Fruit fly (Drosophila melanogaster): ENCODE measurements around the gene CG43221.

CG43221 gene

DNA sequence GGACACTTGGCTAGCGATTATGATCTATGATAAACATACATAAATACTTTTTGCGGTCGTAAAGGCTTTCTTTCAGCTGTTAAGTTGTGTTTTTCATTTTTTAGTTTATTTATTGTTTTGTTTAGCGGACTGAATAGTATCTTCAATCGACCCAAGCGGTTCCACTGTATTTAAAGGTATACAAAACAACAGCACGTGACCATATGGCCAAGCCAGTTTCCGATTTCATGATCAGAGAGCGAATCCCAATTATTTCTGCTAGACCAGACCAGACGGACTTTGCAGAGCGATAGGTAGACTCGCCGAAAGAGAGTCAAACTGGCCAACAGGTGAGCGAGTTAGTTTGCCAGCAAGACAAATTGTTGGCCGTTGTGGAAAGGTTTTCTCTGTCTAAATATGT is 14.0 kb upstream of the CG43221 start, which contains the start of gene Sgt:
TSS of gene Sgt (plus strand) at position 80 of the 400 bp plus-strand sequence.
- no peak for TF ChIP-seq CG17801 (GFP tag; optimal IDR thresholded peaks at IDR 0.05; ENCODE audit: partially characterized antibody)

DNA sequence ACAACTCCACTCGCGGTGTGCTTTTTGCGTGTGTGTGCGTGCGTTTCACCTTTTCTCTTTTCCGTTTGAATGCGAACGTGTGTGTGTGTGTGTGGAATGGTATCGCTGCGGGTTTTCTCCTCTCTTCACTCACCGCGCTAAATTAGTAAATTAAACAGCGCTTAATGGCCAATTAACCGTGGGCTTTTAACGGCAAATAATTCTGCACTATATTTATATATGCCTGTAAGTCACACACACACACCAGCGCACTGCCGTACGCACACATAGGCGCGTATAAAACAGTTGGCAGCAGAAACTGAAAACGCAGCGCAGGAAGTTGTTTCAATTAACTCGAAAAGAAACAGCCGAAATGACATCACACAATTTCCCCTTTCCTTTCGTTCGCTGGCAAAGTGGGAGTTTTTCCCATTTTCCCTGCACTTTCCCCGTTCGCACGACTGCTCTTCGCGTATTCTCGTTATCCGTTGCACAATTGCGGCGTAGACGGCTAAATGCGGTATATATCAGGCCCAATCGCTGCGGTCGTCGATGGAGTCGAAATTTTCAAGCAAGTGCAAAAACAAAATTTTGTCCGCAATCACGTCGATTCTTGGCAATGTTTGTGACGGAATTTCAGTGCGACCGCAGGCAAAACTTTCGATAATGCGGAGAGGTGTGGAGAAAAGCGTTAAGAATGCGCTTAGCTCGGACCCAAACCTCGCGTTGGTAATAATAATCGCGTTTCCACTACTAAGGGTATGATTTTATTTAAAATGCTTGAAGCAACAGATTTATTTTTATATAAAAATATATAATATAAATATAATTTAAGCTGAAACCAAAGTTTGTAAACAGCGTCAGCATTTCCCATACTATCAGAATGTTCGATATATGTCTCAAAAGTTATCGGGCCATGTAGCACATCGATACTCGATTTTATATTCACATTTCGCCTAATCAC is 12.7 kb upstream of the CG43221 start, which contains the start of gene BicD:
TSS of gene BicD (minus strand) at position 634 of the 943 bp plus-strand sequence.
- TF ChIP-seq CG17801 (GFP tag; optimal IDR thresholded peaks at IDR 0.05; ENCODE audit: partially characterized antibody) = no peak

DNA sequence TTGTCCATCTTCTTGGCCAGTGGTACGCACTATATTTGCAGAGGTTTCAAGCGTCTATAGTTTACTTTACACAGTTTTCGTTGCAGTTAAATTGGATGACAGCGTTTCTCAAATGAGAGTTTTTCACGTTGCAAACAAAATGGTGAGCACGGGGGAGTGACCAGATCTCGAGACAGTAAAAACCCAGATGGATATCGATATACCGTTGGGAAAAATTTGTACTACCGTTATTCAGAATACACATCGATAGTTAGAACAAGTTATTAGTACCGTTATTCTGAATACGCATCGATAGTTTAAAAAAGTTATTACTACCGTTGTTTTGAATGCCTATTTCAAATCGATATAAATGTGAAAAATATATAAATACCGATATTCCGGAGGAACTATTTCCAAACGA is 7.8 kb upstream of the CG43221 start, which contains the start of gene cass:
TSS of gene cass (minus strand) at position 179 of the 400 bp plus-strand sequence.
- TF ChIP-seq CG17801 (GFP tag; optimal IDR thresholded peaks at IDR 0.05; ENCODE audit: partially characterized antibody) = peak; percentile 15

DNA sequence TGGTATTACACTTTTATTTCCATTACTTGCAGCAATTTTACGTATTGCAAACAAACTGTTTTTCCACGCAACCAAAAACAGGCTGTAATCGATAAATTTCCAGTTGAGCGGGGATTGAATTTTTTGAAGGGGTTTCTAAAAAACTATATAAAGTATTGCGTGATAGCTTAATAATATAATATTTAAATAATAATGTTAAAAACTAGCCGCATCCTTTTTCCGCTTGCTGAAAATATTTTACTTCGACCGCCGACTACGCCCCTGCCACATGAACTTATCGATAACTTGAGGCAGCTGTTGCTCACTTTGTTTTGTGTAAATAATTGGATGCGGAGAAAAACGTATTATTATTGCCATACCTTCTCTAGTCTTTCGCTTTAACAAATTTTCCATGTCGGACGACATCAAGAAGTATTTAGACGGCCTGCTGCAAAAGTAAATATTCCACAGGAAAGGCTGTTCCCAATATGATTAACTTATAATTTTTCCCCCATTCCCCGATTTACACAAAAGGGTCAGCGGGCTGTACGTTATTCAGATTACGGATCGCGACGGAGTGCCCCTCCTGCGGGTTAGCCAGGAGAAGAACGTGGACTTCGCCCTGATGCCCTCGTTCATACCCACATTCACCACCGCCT is 4.5 kb upstream of the CG43221 start, which contains the start of the genes fws and Lamtor3:
TSS of gene fws (minus strand) at position 87 of the 638 bp plus-strand sequence.
TSS of gene Lamtor3 (plus strand) at position 289 of the 638 bp plus-strand sequence.
- peak; percentile 96 for TF ChIP-seq CG17801 (GFP tag; optimal IDR thresholded peaks at IDR 0.05; ENCODE audit: partially characterized antibody)

dm6 chr2L:17484174-17484573 is 1.4 kb upstream of the CG43221 start, which contains the start of the genes GCS2beta and CG5131:
TSS of gene GCS2beta (minus strand) at chr2L:17484307.
TSS of gene CG5131 (plus strand) at chr2L:17484501.
- peak; percentile 84 for TF ChIP-seq CG17801 (GFP tag; optimal IDR thresholded peaks at IDR 0.05; ENCODE audit: partially characterized antibody)

- TF ChIP-seq CG17801 (GFP tag; optimal IDR thresholded peaks at IDR 0.05; ENCODE audit: partially characterized antibody) = no peak
These were observed 707 bp downstream of the CG43221 start, which contains the start of gene CG43220 for dm6 chr2L:17486264-17486663. TSS of gene CG43220 (plus strand) at chr2L:17486564.

DNA sequence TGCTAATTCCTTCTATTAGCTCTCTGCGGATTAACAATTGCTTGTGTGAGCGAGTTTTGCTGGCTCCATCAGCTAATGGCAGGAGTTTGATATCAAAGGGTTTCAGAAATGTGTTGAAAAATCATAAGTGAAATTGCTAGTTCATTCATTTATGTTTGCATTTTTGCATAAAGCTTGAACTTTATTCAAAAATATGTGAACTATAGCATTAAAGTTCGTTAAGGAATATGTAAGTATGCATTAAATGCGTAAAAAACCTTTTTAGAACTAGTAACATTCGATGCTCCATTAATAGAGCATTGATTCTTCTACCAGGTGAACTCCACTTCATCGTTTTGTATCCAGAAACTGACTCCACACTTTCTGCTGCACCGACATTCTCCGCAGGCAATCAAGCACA is 7.1 kb downstream of the CG43221 start:
- TF ChIP-seq CG17801 (GFP tag; optimal IDR thresholded peaks at IDR 0.05; ENCODE audit: partially characterized antibody) = no peak

DNA sequence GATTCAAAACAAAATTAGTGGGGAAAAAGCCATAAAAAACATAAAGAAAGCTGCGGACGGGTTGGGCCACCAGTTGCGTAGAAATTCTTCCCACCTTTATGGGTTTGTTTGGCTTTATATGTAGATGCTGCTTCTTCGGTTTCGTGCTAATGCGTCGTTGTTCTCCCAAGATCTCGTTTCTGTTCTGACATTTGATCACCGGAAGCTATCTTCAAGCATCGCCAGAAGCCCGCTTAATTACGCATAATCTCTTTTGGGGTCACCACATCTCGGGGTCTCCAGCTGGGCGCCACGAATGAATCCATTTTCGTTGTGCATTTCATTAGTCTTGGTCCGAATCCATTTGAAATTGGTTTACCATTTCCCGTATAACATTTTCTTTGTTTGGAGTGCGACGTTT is 10.2 kb downstream of the CG43221 start:
- TF ChIP-seq CG17801 (GFP tag; optimal IDR thresholded peaks at IDR 0.05; ENCODE audit: partially characterized antibody) = no peak

- no peak for TF ChIP-seq CG17801 (GFP tag; optimal IDR thresholded peaks at IDR 0.05; ENCODE audit: partially characterized antibody)
These were observed 11.6 kb downstream of the CG43221 start, which contains the start of gene qua for dm6 chr2L:17497108-17497507. TSS of gene qua (minus strand) at chr2L:17497208.

- TF ChIP-seq CG17801 (GFP tag; optimal IDR thresholded peaks at IDR 0.05; ENCODE audit: partially characterized antibody) = no peak
These were observed 13.2 kb downstream of the CG43221 start, which contains the start of gene CG15142 for dm6 chr2L:17498721-17499120. TSS of gene CG15142 (minus strand) at chr2L:17498821.

- no peak for TF ChIP-seq CG17801 (GFP tag; optimal IDR thresholded peaks at IDR 0.05; ENCODE audit: partially characterized antibody)
These were observed 15.4 kb downstream of the CG43221 start, which contains the start of the genes mEFTs and Dhc36C for dm6 chr2L:17500946-17501451. TSS of gene mEFTs (minus strand) at chr2L:17501106. TSS of gene Dhc36C (plus strand) at chr2L:17501401.

DNA sequence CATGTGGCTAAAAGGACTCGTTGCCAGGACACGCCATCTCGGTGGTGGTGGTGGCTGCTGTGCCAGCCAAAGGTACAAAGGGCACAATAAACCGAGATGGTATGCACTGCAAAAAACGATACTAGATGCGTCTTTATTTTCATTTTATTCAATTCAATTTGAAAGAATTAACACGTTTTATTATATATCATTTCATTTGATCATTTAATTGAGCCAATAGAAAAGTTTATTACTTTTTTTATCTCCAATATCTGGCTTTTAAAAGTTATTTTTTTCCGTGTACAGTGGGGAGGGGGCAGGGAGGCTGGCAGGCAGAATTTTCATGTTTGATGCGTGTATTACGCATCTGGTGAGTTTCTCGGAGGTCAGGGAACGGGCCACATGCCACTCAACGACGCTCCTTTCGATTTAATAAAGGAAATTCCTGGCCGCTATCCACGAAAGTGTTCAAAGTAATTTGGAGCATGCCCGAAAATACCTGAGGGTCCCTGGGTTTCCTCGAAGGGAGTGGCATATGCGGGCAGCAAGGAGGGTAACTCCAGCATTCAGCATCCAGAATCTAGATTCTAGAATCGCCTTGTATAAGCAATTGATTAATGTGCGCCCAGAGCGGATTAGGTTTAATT is 28.6 kb downstream of the CG43221 start:
- no peak for TF ChIP-seq CG17801 (GFP tag; optimal IDR thresholded peaks at IDR 0.05; ENCODE audit: partially characterized antibody)

- no peak for TF ChIP-seq CG17801 (GFP tag; optimal IDR thresholded peaks at IDR 0.05; ENCODE audit: partially characterized antibody)
These were observed 38.9 kb downstream of the CG43221 start, which contains the start of gene CG15143 for dm6 chr2L:17524449-17524848. TSS of gene CG15143 (minus strand) at chr2L:17524549.

dm6 chr2L:17529022-17529421 is 43.5 kb downstream of the CG43221 start, which contains the start of gene CG15144:
TSS of gene CG15144 (minus strand) at chr2L:17529122.
- no peak for TF ChIP-seq CG17801 (GFP tag; optimal IDR thresholded peaks at IDR 0.05; ENCODE audit: partially characterized antibody)
